Fruit fly (Drosophila melanogaster): ENCODE results near the gene Tengl2.

Gene Tengl2

dm6 chr2L:2192123-2192601 lies 47.0 kb downstream of the Tengl2 start, which contains the start of gene CG10874 (continued):
- TF ChIP-seq HHEX (GFP tag; optimal IDR thresholded peaks at IDR 0.05) (no peak), CG7556 (GFP tag; optimal IDR thresholded peaks at IDR 0.05) (no peak), CG18599 (GFP tag; optimal IDR thresholded peaks at IDR 0.05) (no peak), CG11723 (GFP tag; optimal IDR thresholded peaks at IDR 0.05) (no peak), odd (GFP tag; optimal IDR thresholded peaks at IDR 0.05) (no peak), chif (GFP tag; optimal IDR thresholded peaks at IDR 0.05) (no peak), Xrp1 (GFP tag; IDR thresholded peaks at IDR 0.05) (no peak), Poxn (GFP tag; IDR thresholded peaks at IDR 0.05) (no peak), CG12236 (GFP tag; optimal IDR thresholded peaks at IDR 0.05) (no peak), pho (GFP tag; optimal IDR thresholded peaks at IDR 0.05) (no peak), CG4707 (GFP tag; optimal IDR thresholded peaks at IDR 0.05) (no peak), CG6254 (GFP tag; optimal IDR thresholded peaks at IDR 0.05) (no peak), CG10979 (tag; optimal IDR thresholded peaks at IDR 0.05) (peak; percentile 4), dmrt11E (tag; optimal IDR thresholded peaks at IDR 0.05) (no peak), trem (tag; optimal IDR thresholded peaks at IDR 0.05) (peak; percentile 60), Eip74EF (GFP tag; optimal IDR thresholded peaks at IDR 0.05) (no peak), GATAe (GFP tag; conservative IDR thresholded peaks at IDR 0.05) (no peak), CG8944 (GFP tag; optimal IDR thresholded peaks at IDR 0.05) (no peak), CG12155 (GFP tag; optimal IDR thresholded peaks at IDR 0.05) (peak; percentile 20), CG2889 (GFP tag; IDR thresholded peaks at IDR 0.05) (no peak), Dip2 (GFP tag; IDR thresholded peaks at IDR 0.05) (no peak), CG6765 (GFP tag; optimal IDR thresholded peaks at IDR 0.05) (no peak), gro (GFP tag; optimal IDR thresholded peaks at IDR 0.05) (peak; percentile 29), CG3163 (GFP tag; optimal IDR thresholded peaks at IDR 0.05) (no peak), her (GFP tag; optimal IDR thresholded peaks at IDR 0.05) (peak; percentile 100), CG7357 (GFP tag; IDR thresholded peaks at IDR 0.05) (no peak), CG6791 (GFP tag; IDR thresholded peaks at IDR 0.05; ENCODE audit: partially characterized antibody) (no peak), Antp (GFP tag; optimal IDR thresholded peaks at IDR 0.05) (no peak), CG4282 (GFP tag; optimal IDR thresholded peaks at IDR 0.05) (no peak), CG6272 (GFP tag; IDR thresholded peaks at IDR 0.05) (no peak), CG13894 (tag; optimal IDR thresholded peaks at IDR 0.05) (peak; percentile 66), slbo (GFP tag; IDR thresholded peaks at IDR 0.05) (no peak), CG30020 (tag; optimal IDR thresholded peaks at IDR 0.05) (peak; percentile 17), gce (GFP tag; IDR thresholded peaks at IDR 0.05) (no peak), gt (GFP tag; IDR thresholded peaks at IDR 0.05) (no peak), caup (GFP tag; optimal IDR thresholded peaks at IDR 0.05; ENCODE audit: severe bottlenecking) (no peak), CG3065 (GFP tag; optimal IDR thresholded peaks at IDR 0.05) (no peak), CG9215 (GFP tag; IDR thresholded peaks at IDR 0.05) (no peak), fd3F (GFP tag; optimal IDR thresholded peaks at IDR 0.05) (no peak), toy (GFP tag; IDR thresholded peaks at IDR 0.05) (no peak), CG1024 (GFP tag; IDR thresholded peaks at IDR 0.05) (no peak), ro (GFP tag; IDR thresholded peaks at IDR 0.05) (no peak), B-H1 (GFP tag; IDR thresholded peaks at IDR 0.05) (no peak), E2f1 (GFP tag; IDR thresholded peaks at IDR 0.05) (no peak), HmgD (GFP tag; optimal IDR thresholded peaks at IDR 0.05) (peak; percentile 51), ranshi (GFP tag; IDR thresholded peaks at IDR 0.05) (no peak), zen2 (GFP tag; IDR thresholded peaks at IDR 0.05; ENCODE audit: partially characterized antibody) (no peak), hth (optimal IDR thresholded peaks at IDR 0.05) (no peak), CG18476 (GFP tag; optimal IDR thresholded peaks at IDR 0.05) (no peak), CG3281 (GFP tag; optimal IDR thresholded peaks at IDR 0.05) (no peak), ewg (GFP tag; optimal IDR thresholded peaks at IDR 0.05) (no peak), Blimp-1 (GFP tag; optimal IDR thresholded peaks at IDR 0.05) (no peak)
